Worm (Caenorhabditis elegans) whole organism, late embryonic: Measurements from ENCODE around the gene scl-7.

Source experiments
- C08G9.2 ChIP-seq: sonication (generic microtip); optimal IDR thresholded peaks from 2 replicates; lab custom pipeline; 2016; ENCODE audit warnings: mild to moderate bottlenecking, missing genetic modification characterization, moderate library complexity, missing compliant biosample characterization
- C38D4.7 ChIP-seq: fragments of 200-800 bp; sonication (Bioruptor generic); optimal IDR thresholded peaks from 2 replicates; lab custom pipeline; 2018; ENCODE audit warnings: mild to moderate bottlenecking, missing genetic modification characterization, moderate library complexity, missing compliant biosample characterization
- T23F11.4 ChIP-seq: fragments of 200-800 bp; sonication (Bioruptor generic); optimal IDR thresholded peaks from 2 replicates; lab custom pipeline; 2018; ENCODE audit warnings: mild to moderate bottlenecking, missing genetic modification characterization, missing compliant biosample characterization
- ahr-1 ChIP-seq: sonication (generic microtip); optimal IDR thresholded peaks from 2 replicates; lab custom pipeline; 2016; ENCODE audit warnings: missing genetic modification characterization, missing compliant biosample characterization
- ama-1 ChIP-seq: fragments of 150-350 bp; optimal IDR thresholded peaks from 2 replicates; lab custom pipeline; 2014
- ceh-14 ChIP-seq: sonication (generic microtip); optimal IDR thresholded peaks from 2 replicates; lab custom pipeline; 2016; ENCODE audit warnings: missing genotype, missing genetic modification characterization, missing compliant biosample characterization
- ceh-18 ChIP-seq: sonication (generic microtip); optimal IDR thresholded peaks from 2 replicates; lab custom pipeline; 2016; ENCODE audit warnings: missing genetic modification characterization, missing compliant biosample characterization
- ceh-19 ChIP-seq: fragments of 200-800 bp; sonication (Bioruptor generic); optimal IDR thresholded peaks from 2 replicates; lab custom pipeline; 2018; ENCODE audit warnings: mild to moderate bottlenecking, missing genetic modification characterization, missing compliant biosample characterization
- ceh-2 ChIP-seq: sonication (generic microtip); optimal IDR thresholded peaks from 2 replicates; lab custom pipeline; 2016; ENCODE audit warnings: missing genotype, missing genetic modification characterization, missing compliant biosample characterization
- ceh-22 ChIP-seq: sonication (generic microtip); optimal IDR thresholded peaks from 2 replicates; lab custom pipeline; 2017; ENCODE audit warnings: missing biosample characterization, missing genetic modification characterization
- ceh-24 ChIP-seq: sonication (generic microtip); optimal IDR thresholded peaks from 2 replicates; lab custom pipeline; 2016; ENCODE audit warnings: mild to moderate bottlenecking, missing genetic modification characterization, missing compliant biosample characterization
- ceh-31 ChIP-seq: sonication (generic microtip); optimal IDR thresholded peaks from 2 replicates; lab custom pipeline; 2016; ENCODE audit warnings: missing genetic modification characterization, missing compliant biosample characterization
- ceh-34 ChIP-seq: sonication (generic microtip); optimal IDR thresholded peaks from 2 replicates; lab custom pipeline; 2016; ENCODE audit warnings: mild to moderate bottlenecking, missing genetic modification characterization, missing compliant biosample characterization
- ceh-48 ChIP-seq: sonication (generic microtip); optimal IDR thresholded peaks from 2 replicates; lab custom pipeline; 2016; ENCODE audit warnings: missing genetic modification characterization, inconsistent platforms, missing compliant biosample characterization
- che-1 ChIP-seq: sonication (generic microtip); optimal IDR thresholded peaks from 2 replicates; lab custom pipeline; 2016; ENCODE audit warnings: mild to moderate bottlenecking, missing genetic modification characterization, missing compliant biosample characterization
- dmd-4 ChIP-seq: sonication (generic microtip); optimal IDR thresholded peaks from 2 replicates; lab custom pipeline; 2016; ENCODE audit warnings: borderline replicate concordance, missing genetic modification characterization, missing compliant biosample characterization
- dve-1 ChIP-seq: sonication (generic microtip); optimal IDR thresholded peaks from 2 replicates; lab custom pipeline; 2017; ENCODE audit warnings: antibody characterized with exemption, mild to moderate bottlenecking, missing genetic modification characterization, missing compliant biosample characterization
- fax-1 ChIP-seq: sonication (generic microtip); optimal IDR thresholded peaks from 2 replicates; lab custom pipeline; 2016; ENCODE audit warnings: missing genotype, missing genetic modification characterization, missing compliant biosample characterization
- gmeb-2 ChIP-seq: sonication (generic microtip); optimal IDR thresholded peaks from 2 replicates; lab custom pipeline; 2016; ENCODE audit warnings: missing genetic modification characterization, inconsistent platforms, missing compliant biosample characterization
- hlh-13 ChIP-seq: fragments of 200-800 bp; sonication (Bioruptor generic); optimal IDR thresholded peaks from 2 replicates; lab custom pipeline; 2018; ENCODE audit warnings: mild to moderate bottlenecking, missing genetic modification characterization, missing compliant biosample characterization
- hlh-15 ChIP-seq: sonication (generic microtip); optimal IDR thresholded peaks from 2 replicates; lab custom pipeline; 2016; ENCODE audit warnings: missing genetic modification characterization, missing compliant biosample characterization
- hlh-6 ChIP-seq: sonication (generic microtip); optimal IDR thresholded peaks from 2 replicates; lab custom pipeline; 2016; ENCODE audit warnings: missing genotype, missing genetic modification characterization, missing compliant biosample characterization
- hlh-8 ChIP-seq: sonication (generic microtip); optimal IDR thresholded peaks from 2 replicates; lab custom pipeline; 2016; ENCODE audit warnings: missing genotype, missing genetic modification characterization, missing compliant biosample characterization
- lim-6 ChIP-seq: sonication (generic microtip); optimal IDR thresholded peaks from 2 replicates; lab custom pipeline; 2016; ENCODE audit warnings: missing genetic modification characterization, missing compliant biosample characterization
- mec-3 ChIP-seq: sonication (generic microtip); optimal IDR thresholded peaks from 2 replicates; lab custom pipeline; 2016; ENCODE audit warnings: borderline replicate concordance, missing genetic modification characterization, missing compliant biosample characterization
- nfya-1 ChIP-seq: sonication (generic microtip); optimal IDR thresholded peaks from 2 replicates; lab custom pipeline; 2017; ENCODE audit warnings: missing genetic modification characterization, mild to moderate bottlenecking, missing compliant biosample characterization, antibody characterized with exemption, moderate library complexity
- nhr-11 ChIP-seq: fragments of 150-350 bp; optimal IDR thresholded peaks from 2 replicates; lab custom pipeline; 2014; ENCODE audit warnings: missing biosample characterization, missing genetic modification characterization
- pag-3 ChIP-seq: sonication (generic microtip); optimal IDR thresholded peaks from 2 replicates; lab custom pipeline; 2016; ENCODE audit warnings: missing compliant biosample characterization, missing genetic modification characterization, borderline replicate concordance
- pat-9 ChIP-seq: fragments of 200-800 bp; sonication (Bioruptor generic); optimal IDR thresholded peaks from 2 replicates; lab custom pipeline; 2018; ENCODE audit warnings: mild to moderate bottlenecking, missing genetic modification characterization, moderate library complexity, missing compliant biosample characterization
- pha-2 ChIP-seq: sonication (generic microtip); optimal IDR thresholded peaks from 2 replicates; lab custom pipeline; 2017; ENCODE audit warnings: mild to moderate bottlenecking, missing genetic modification characterization, missing compliant biosample characterization
- pros-1 ChIP-seq: fragments of 150-350 bp; optimal IDR thresholded peaks from 2 replicates; lab custom pipeline; 2014; ENCODE audit warnings: missing biosample characterization, missing genetic modification reagents, missing genetic modification characterization
- ref-2 ChIP-seq: sonication (generic microtip); optimal IDR thresholded peaks from 2 replicates; lab custom pipeline; 2016; ENCODE audit warnings: missing genetic modification characterization, missing compliant biosample characterization
- rnt-1 ChIP-seq: sonication (generic microtip); optimal IDR thresholded peaks from 2 replicates; lab custom pipeline; 2016; ENCODE audit warnings: missing genetic modification characterization, missing compliant biosample characterization
- sox-2 ChIP-seq: fragments of 200-800 bp; sonication (Bioruptor generic); IDR thresholded peaks from 2 replicates; pipeline ENCODE4 v1.3.6; 2022; ENCODE audit warnings: missing genetic modification reagents, missing genetic modification characterization, missing compliant biosample characterization
- tbx-2 ChIP-seq: sonication (generic microtip); optimal IDR thresholded peaks from 2 replicates; lab custom pipeline; 2016; ENCODE audit warnings: missing genetic modification characterization, missing compliant biosample characterization
- ttx-3 ChIP-seq: sonication (generic microtip); optimal IDR thresholded peaks from 2 replicates; lab custom pipeline; 2016; ENCODE audit warnings: missing genetic modification reagents, missing genetic modification characterization, missing compliant biosample characterization
- unc-3 ChIP-seq, 2 experiments: fragments of 200-800 bp in 1 of 2; sonication (Bioruptor generic) in 1 of 2; sonication (generic microtip) in 1 of 2; conservative IDR thresholded peaks in 1 of 2; optimal IDR thresholded peaks in 1 of 2; 2 replicates each; pipeline versions ENCODE4 v1.3.6 to Lab custom; 2016 to 2022; ENCODE audit warnings: missing compliant biosample characterization in 2 of 2, missing genetic modification characterization in 2 of 2, missing genetic modification reagents in 1 of 2
- unc-42 ChIP-seq: sonication (generic microtip); optimal IDR thresholded peaks from 2 replicates; lab custom pipeline; 2016; ENCODE audit warnings: missing genotype, missing genetic modification characterization, missing compliant biosample characterization
- unc-55 ChIP-seq: sonication (generic microtip); optimal IDR thresholded peaks from 2 replicates; lab custom pipeline; 2017; ENCODE audit warnings: missing biosample characterization, missing genetic modification reagents, missing genetic modification characterization
- unc-86 ChIP-seq: sonication (generic microtip); optimal IDR thresholded peaks from 2 replicates; lab custom pipeline; 2016; ENCODE audit warnings: missing genetic modification characterization, missing compliant biosample characterization
- zip-5 ChIP-seq: sonication (generic microtip); optimal IDR thresholded peaks from 2 replicates; lab custom pipeline; 2016; ENCODE audit warnings: missing genetic modification characterization, missing compliant biosample characterization

scl-7 gene

DNA sequence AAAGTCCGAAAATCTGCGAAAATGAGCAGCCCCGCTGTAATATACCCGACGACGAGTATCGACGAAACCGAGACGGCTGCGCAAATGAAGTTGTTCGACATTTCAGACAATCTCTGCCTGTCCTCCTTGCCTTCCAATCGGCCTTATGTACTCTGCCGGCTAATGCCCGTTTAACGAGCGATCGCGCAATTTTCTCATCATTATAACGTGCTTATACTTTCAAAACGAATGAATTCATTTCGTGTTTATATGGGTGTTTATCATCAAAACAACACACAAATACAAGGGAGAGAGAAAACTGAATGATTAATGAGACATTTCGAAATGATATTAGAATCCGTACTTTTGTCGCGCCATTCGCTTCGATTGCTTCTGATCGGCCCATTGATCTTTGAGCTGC, 20.7 kb downstream of the scl-7 start, which contains the start of gene col-132:
Gene col-132, minus strand, starts transcription at position 101 of the 400 bp plus-strand sequence.
- TF ChIP-seq ttx-3 (tag; lab: Kevin White, UChicago) (no peak), unc-55 (GFP tag; lab: Kevin White, UChicago) (no peak)

DNA sequence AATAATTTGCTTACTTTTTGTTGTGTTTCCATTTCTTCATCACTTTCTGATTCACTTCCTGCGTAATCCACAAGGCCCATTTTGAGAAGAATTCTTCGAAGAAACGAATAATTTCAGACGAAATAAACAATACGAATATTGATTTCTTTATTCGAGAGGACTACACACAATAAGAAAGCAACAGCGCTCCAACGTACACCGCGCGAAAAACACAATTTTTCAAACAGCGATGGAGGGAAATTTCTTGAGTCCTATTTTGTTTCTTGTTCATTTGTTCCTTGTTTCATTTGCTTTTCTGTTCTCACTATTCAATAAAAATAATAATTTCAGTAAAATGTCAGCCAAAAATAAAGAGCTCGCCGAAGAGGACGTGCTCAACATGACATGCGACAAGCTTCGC, 23.4 kb downstream of the scl-7 start, which contains the start of the genes prcc-1 and C39E9.12:
Gene prcc-1, minus strand, starts transcription at position 119 of the 400 bp plus-strand sequence.
Gene C39E9.12, plus strand, starts transcription at position 331 of the 400 bp plus-strand sequence.
- TF ChIP-seq ceh-2 (tag; lab: Kevin White, UChicago) (no peak), fax-1 (tag; lab: Kevin White, UChicago) (peak; percentile 22), ceh-48 (tag; lab: Kevin White, UChicago) (peak; percentile 65), dmd-4 (no peak), nfya-1 (tag; lab: Kevin White, UChicago) (peak; percentile 61), ceh-31 (tag; lab: Kevin White, UChicago) (peak; percentile 33), unc-42 (tag; lab: Kevin White, UChicago) (peak; percentile 43), gmeb-2 (tag; lab: Kevin White, UChicago) (no peak), sox-2 (no peak), tbx-2 (tag; lab: Kevin White, UChicago) (no peak), C38D4.7 (GFP tag; lab: Kevin White, UChicago) (no peak), unc-55 (GFP tag; lab: Kevin White, UChicago) (no peak), hlh-13 (GFP tag; lab: Kevin White, UChicago) (no peak), ref-2 (no peak), ttx-3 (tag; lab: Kevin White, UChicago) (no peak), ceh-22 (tag; lab: Kevin White, UChicago) (no peak), ceh-18 (tag; lab: Kevin White, UChicago) (peak; percentile 1), pat-9 (tag; lab: Kevin White, UChicago) (no peak), ahr-1 (tag; lab: Kevin White, UChicago) (no peak), lim-6 (tag; lab: Kevin White, UChicago) (no peak)

DNA sequence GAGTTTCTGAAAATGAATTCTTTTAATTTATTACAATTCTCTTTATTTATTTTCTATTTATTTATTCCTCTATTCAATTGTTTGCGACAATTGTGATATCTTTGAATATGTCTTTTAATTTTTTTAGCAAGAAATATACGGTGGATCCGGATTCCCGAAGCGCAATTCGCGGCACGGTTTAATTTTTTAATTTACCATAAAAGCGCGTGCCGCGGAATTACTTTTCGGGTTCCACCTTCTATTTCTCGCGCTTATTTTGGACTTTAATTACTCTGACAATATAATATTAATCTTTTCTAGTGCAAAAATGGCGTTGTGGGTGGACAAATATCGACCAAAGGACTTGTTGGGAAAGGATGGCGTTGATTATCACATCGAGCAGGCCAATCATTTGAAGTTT, 25.2 kb downstream of the scl-7 start, which contains the start of gene rfc-3:
Gene rfc-3, plus strand, starts transcription at position 301 of the 400 bp plus-strand sequence.
- no peak for TF ChIP-seq ceh-24 (tag; lab: Kevin White, UChicago)
- no peak for TF ChIP-seq dve-1
- TF ChIP-seq ceh-19 (GFP tag; lab: Kevin White, UChicago): no peak
- no peak for TF ChIP-seq zip-5 (tag; lab: Kevin White, UChicago)
- TF ChIP-seq C08G9.2 (tag; lab: Kevin White, UChicago): no peak
- no peak for TF ChIP-seq pha-2 (tag; lab: Kevin White, UChicago)
- TF ChIP-seq ceh-2 (tag; lab: Kevin White, UChicago): no peak
- TF ChIP-seq pat-9 (tag; lab: Kevin White, UChicago): no peak
- no peak for TF ChIP-seq unc-3 (GFP tag; conservative IDR thresholded peaks at IDR 0.05; lab: Robert Waterston, UW)
- no peak for TF ChIP-seq unc-3 (tag; optimal IDR thresholded peaks at IDR 0.05; lab: Kevin White, UChicago)
- no peak for TF ChIP-seq unc-42 (tag; lab: Kevin White, UChicago)
- TF ChIP-seq nfya-1 (tag; lab: Kevin White, UChicago): no peak
- no peak for TF ChIP-seq unc-55 (GFP tag; lab: Kevin White, UChicago)
- TF ChIP-seq, all 69 proteins: peak for 0

DNA sequence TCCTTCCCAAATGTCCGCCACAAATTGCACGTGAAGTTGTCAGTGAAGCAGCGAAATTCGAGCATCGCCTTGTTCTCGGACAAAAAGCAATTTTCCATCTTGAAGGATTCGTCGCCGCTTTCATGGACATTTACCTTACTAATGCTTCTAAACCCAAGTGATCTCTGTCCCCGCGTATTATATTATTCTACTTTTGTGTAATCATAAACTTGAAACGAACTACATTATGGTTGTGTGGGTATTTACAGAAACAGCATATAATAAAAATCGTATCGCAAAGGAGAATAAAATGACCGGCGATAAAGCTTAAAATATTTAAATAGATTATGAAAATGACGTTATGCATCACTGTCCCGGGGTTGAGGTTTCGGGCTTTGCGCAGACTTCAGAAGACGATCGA, 26.5 kb downstream of the scl-7 start:
- TF ChIP-seq sox-2 (no peak), nhr-11 (tag; lab: Kevin White, UChicago) (no peak), ceh-14 (tag; lab: Kevin White, UChicago) (no peak), ref-2 (no peak), hlh-6 (no peak), pros-1 (tag; lab: Kevin White, UChicago) (no peak), pat-9 (tag; lab: Kevin White, UChicago) (no peak), unc-86 (no peak)

DNA sequence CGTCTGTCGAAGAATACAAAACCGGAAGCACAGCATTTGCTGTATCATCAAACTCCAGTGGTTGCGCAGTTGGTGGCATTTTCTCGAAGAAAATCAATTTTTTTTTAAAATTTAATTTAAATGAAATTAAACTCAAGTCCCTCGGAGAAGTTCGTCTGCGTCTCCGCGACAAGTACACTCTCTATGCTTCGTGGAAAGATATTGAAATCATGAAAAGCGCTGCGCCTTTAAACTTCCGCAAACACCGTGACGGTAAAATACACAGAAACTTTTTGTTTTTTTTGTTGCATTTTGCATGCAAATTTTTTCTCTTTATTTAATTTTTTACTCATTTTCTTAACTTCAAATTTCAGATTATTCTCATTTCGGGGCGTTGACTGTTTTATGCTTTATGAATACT, 28.4 kb downstream of the scl-7 start, which contains the start of the genes dli-1, tin-9.2 and exos-4.1:
Gene dli-1, minus strand, starts transcription at position 141 of the 400 bp plus-strand sequence.
Gene tin-9.2, plus strand, starts transcription at position 344 of the 400 bp plus-strand sequence.
Gene exos-4.1, plus strand, starts transcription at position 348 of the 400 bp plus-strand sequence.
- TF ChIP-seq ceh-31 (tag; lab: Kevin White, UChicago) (peak; percentile 21), T23F11.4 (GFP tag; lab: Kevin White, UChicago) (no peak), ahr-1 (tag; lab: Kevin White, UChicago) (no peak), ceh-14 (tag; lab: Kevin White, UChicago) (peak; percentile 57), unc-42 (tag; lab: Kevin White, UChicago) (peak; percentile 95), tbx-2 (tag; lab: Kevin White, UChicago) (peak; percentile 35), hlh-15 (tag; lab: Kevin White, UChicago) (no peak), hlh-6 (no peak), dmd-4 (no peak), ama-1 (no peak), ceh-34 (tag; lab: Kevin White, UChicago) (peak; percentile 9), mec-3 (tag; lab: Kevin White, UChicago) (no peak), unc-55 (GFP tag; lab: Kevin White, UChicago) (no peak), pros-1 (tag; lab: Kevin White, UChicago) (no peak), che-1 (tag; lab: Kevin White, UChicago) (no peak), hlh-8 (tag; lab: Kevin White, UChicago) (no peak), nfya-1 (tag; lab: Kevin White, UChicago) (peak; percentile 47), rnt-1 (tag; lab: Kevin White, UChicago) (peak; percentile 2), pag-3 (no peak), fax-1 (tag; lab: Kevin White, UChicago) (peak; percentile 0), gmeb-2 (tag; lab: Kevin White, UChicago) (no peak)
